Fruit fly (Drosophila melanogaster): ENCODE measurements around the gene CG42828.

Gene CG42828

DNA sequence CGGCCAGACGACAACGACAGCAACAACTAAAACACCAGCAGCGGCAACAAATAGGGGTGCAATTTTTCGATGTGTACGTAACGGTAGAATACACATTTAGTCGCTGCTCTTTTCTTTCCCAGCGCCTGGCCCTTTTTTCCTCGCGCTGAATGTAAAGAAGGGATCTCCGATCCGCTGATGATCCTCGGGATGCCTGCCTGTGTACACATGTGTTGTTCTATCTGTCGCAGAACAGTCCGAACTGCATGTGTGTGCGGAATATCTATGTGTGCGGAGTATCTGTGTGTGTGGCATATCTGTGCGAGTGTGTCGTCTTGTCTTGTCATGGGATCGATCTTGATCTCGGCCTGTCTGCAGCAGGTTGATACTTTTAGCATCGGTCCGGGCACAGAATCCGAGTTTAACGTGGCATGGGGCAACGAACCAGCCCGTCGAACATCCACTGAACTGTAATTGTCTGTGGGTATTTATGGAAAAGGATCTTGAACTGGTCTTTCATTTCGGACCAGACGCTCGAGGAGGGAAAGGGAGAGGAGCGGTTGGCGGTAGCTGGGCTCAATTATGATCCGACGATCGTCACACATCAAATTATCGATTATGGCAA is 29.7 kb upstream of the CG42828 start:
- TF ChIP-seq CG34367 (tag; optimal IDR thresholded peaks at IDR 0.05) (no peak), gl (tag; optimal IDR thresholded peaks at IDR 0.05) (no peak), Pif1B (GFP tag; optimal IDR thresholded peaks at IDR 0.05) (no peak), D1 (tag; optimal IDR thresholded peaks at IDR 0.05) (no peak), Pif1A (GFP tag; optimal IDR thresholded peaks at IDR 0.05) (no peak), EcR (GFP tag; optimal IDR thresholded peaks at IDR 0.05) (peak; percentile 87), rn (GFP tag; IDR thresholded peaks at IDR 0.05) (no peak), CG10348 (GFP tag; IDR thresholded peaks at IDR 0.05) (no peak), CG9948 (tag; optimal IDR thresholded peaks at IDR 0.05) (no peak), CG13204 (GFP tag; optimal IDR thresholded peaks at IDR 0.05) (peak; percentile 61), CG15710 (tag; optimal IDR thresholded peaks at IDR 0.05) (no peak), CG17806 (tag; optimal IDR thresholded peaks at IDR 0.05) (no peak)

DNA sequence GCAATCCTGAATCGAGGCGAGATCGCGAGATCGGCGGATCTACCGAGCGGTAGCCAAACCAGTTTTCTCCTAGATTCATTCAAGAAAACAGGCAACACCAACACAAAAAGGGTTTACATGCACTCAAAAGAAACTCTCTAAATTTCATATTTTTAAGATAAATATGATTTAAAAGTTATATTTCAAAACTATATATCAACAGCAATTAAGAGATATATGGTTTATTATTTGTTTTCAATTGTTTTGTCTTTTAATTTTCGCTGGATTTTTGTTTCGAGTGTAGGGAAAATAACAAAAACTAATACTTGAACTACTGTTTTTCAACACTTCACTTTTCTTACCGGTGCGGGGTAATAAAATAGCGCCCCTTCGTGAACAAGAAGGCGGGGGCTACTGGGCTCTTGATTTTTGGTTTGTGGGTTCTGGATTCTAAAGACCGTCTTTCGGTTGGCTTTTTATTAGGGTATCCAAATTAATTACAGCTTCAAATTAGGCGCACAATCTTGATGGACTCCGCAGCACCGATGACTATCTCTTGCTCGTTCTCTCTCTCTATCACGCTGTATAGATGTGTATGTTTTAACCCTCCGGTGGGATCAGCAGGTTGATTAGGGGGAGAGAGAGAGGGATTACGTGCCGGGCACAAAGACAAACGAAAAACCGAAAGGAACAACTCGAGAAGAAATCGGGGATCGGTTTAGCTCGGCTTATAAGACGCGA is 28.3 kb upstream of the CG42828 start:
- TF ChIP-seq CG12605 (GFP tag; IDR thresholded peaks at IDR 0.05) = peak; percentile 59
- peak; percentile 81 for TF ChIP-seq CG9948 (tag; optimal IDR thresholded peaks at IDR 0.05)
- TF ChIP-seq CG15710 (tag; optimal IDR thresholded peaks at IDR 0.05) = peak; percentile 77
- TF ChIP-seq fd96Ca (GFP tag; IDR thresholded peaks at IDR 0.05) = no peak
- TF ChIP-seq gl (tag; optimal IDR thresholded peaks at IDR 0.05) = peak; percentile 25
- peak; percentile 84 for TF ChIP-seq CG14655 (GFP tag; optimal IDR thresholded peaks at IDR 0.05)
- peak; percentile 46; the same call in 1 of the 2 replicates for TF ChIP-seq CG32121 (GFP tag; IDR thresholded peaks at IDR 0.05)
- TF ChIP-seq CG34367 (tag; optimal IDR thresholded peaks at IDR 0.05) = peak; percentile 72
- peak; percentile 67; the same call in 2 of the 3 replicates for TF ChIP-seq CG4496 (GFP tag; IDR thresholded peaks at IDR 0.05)
- peak; percentile 56 for TF ChIP-seq Pif1A (GFP tag; optimal IDR thresholded peaks at IDR 0.05)
- TF ChIP-seq EcR (GFP tag; optimal IDR thresholded peaks at IDR 0.05) = peak; percentile 34
- TF ChIP-seq Ets98B (GFP tag; IDR thresholded peaks at IDR 0.05) = peak; percentile 58
- TF ChIP-seq CG8159 (tag; optimal IDR thresholded peaks at IDR 0.05) = peak; percentile 82
- no peak for TF ChIP-seq Snoo (tag; optimal IDR thresholded peaks at IDR 0.05)
- peak; percentile 77 for TF ChIP-seq CG17806 (tag; optimal IDR thresholded peaks at IDR 0.05)
- TF ChIP-seq CG8301 (tag; optimal IDR thresholded peaks at IDR 0.05) = peak; percentile 75
- TF ChIP-seq rn (GFP tag; IDR thresholded peaks at IDR 0.05) = 0 out of 2 replicates have a peak, but pooled peaks have one; percentile 38
- TF ChIP-seq Pif1B (GFP tag; optimal IDR thresholded peaks at IDR 0.05) = peak; percentile 5
- peak; percentile 36 for TF ChIP-seq CG13204 (GFP tag; optimal IDR thresholded peaks at IDR 0.05)
- TF ChIP-seq D1 (tag; optimal IDR thresholded peaks at IDR 0.05) = no peak
- TF ChIP-seq CG10348 (GFP tag; IDR thresholded peaks at IDR 0.05) = no peak

DNA sequence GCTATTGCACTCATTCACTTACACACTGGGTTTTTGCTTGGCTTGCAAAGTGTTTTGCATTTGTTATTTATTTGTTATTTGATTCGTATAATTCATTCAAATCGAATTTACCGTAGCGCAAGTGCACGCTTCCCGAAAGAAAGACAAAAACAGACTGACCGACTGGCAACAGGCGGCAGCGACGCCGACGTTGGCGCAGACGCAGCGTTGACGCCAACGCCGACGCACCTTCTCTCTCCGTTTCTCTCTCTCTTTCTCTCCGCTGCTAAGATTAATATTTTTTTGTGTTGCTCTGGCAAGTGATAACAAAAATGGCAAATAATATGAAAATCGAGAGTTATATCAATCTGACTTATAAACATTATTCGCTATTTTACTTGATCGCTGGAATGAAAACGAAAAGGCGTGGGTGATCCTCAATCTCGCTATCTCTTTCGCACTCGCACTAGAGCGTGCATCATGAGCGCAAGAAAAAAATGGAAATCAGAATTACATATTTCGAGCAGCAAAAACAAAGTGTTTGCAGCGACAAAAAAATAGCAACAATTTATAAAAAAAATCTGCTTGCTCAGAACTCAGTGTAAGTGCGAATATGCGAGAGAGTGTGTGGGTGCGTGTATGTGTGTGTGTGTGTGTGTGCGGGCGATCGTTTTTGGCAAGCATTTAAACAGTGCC is 27.4 kb upstream of the CG42828 start, which contains the start of gene pnt:
TSS of gene pnt (minus strand) at position 161 of the 675 bp plus-strand sequence.
- TF ChIP-seq CG12605 (GFP tag; IDR thresholded peaks at IDR 0.05) = peak; percentile 30; the same call in 1 of the 2 replicates
- TF ChIP-seq CG32121 (GFP tag; IDR thresholded peaks at IDR 0.05) = peak; percentile 32; the same call in 1 of the 2 replicates
- no peak for TF ChIP-seq Snoo (tag; optimal IDR thresholded peaks at IDR 0.05)
- TF ChIP-seq EcR (GFP tag; optimal IDR thresholded peaks at IDR 0.05) = no peak
- TF ChIP-seq CG17806 (tag; optimal IDR thresholded peaks at IDR 0.05) = no peak
- no peak for TF ChIP-seq Pif1A (GFP tag; optimal IDR thresholded peaks at IDR 0.05)
- no peak for TF ChIP-seq Pif1B (GFP tag; optimal IDR thresholded peaks at IDR 0.05)
- no peak for TF ChIP-seq CG8159 (tag; optimal IDR thresholded peaks at IDR 0.05)
- no peak for TF ChIP-seq D1 (tag; optimal IDR thresholded peaks at IDR 0.05)
- TF ChIP-seq gl (tag; optimal IDR thresholded peaks at IDR 0.05) = no peak
- TF ChIP-seq CG10348 (GFP tag; IDR thresholded peaks at IDR 0.05) = no peak
- no peak for TF ChIP-seq CG8301 (tag; optimal IDR thresholded peaks at IDR 0.05)
- TF ChIP-seq CG4496 (GFP tag; IDR thresholded peaks at IDR 0.05) = no peak
- TF ChIP-seq CG9948 (tag; optimal IDR thresholded peaks at IDR 0.05) = no peak
- TF ChIP-seq CG13204 (GFP tag; optimal IDR thresholded peaks at IDR 0.05) = no peak
- no peak for TF ChIP-seq rn (GFP tag; IDR thresholded peaks at IDR 0.05)
- TF ChIP-seq Ets98B (GFP tag; IDR thresholded peaks at IDR 0.05) = peak; percentile 4; the same call in 1 of the 2 replicates
- no peak for TF ChIP-seq fd96Ca (GFP tag; IDR thresholded peaks at IDR 0.05)
- TF ChIP-seq CG15710 (tag; optimal IDR thresholded peaks at IDR 0.05) = no peak
- no peak for TF ChIP-seq CG34367 (tag; optimal IDR thresholded peaks at IDR 0.05)
- no peak for TF ChIP-seq CG14655 (GFP tag; optimal IDR thresholded peaks at IDR 0.05)

DNA sequence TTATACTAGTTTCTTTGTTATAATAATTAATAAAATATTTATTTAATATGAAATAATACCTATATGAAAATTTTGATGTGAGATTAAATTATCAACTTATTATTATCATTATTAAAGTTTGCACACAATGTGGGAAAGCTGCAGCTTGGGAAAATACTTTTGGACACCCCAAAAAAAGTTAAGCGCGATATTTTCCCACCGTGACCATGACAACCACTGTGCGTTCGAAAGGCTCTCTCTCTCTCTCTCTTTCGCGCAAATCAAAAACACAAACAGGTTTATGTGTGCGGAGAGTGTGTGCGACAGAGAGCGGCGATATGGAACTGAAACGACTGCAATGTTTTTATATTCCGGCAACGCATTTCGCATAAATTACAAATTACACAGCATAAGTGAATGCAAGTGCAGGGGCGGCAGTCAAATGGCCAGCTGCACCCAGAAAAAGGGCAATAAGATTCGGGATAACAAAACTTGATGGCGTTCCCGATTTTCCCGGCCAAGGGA is 26.6 kb upstream of the CG42828 start:
- peak; percentile 75 for TF ChIP-seq Snoo (tag; optimal IDR thresholded peaks at IDR 0.05)
- no peak for TF ChIP-seq rn (GFP tag; IDR thresholded peaks at IDR 0.05)
- no peak for TF ChIP-seq CG13204 (GFP tag; optimal IDR thresholded peaks at IDR 0.05)
- peak; percentile 42 for TF ChIP-seq CG8301 (tag; optimal IDR thresholded peaks at IDR 0.05)
- peak; percentile 56 for TF ChIP-seq CG15710 (tag; optimal IDR thresholded peaks at IDR 0.05)
- peak; percentile 50; the same call in 1 of the 2 replicates for TF ChIP-seq CG32121 (GFP tag; IDR thresholded peaks at IDR 0.05)
- peak; percentile 60 for TF ChIP-seq CG9948 (tag; optimal IDR thresholded peaks at IDR 0.05)
- TF ChIP-seq CG17806 (tag; optimal IDR thresholded peaks at IDR 0.05) = peak; percentile 54
- peak; percentile 69 for TF ChIP-seq D1 (tag; optimal IDR thresholded peaks at IDR 0.05)
- TF ChIP-seq fd96Ca (GFP tag; IDR thresholded peaks at IDR 0.05) = peak; percentile 76
- TF ChIP-seq CG4496 (GFP tag; IDR thresholded peaks at IDR 0.05) = peak; percentile 77
- TF ChIP-seq gl (tag; optimal IDR thresholded peaks at IDR 0.05) = no peak
- TF ChIP-seq CG14655 (GFP tag; optimal IDR thresholded peaks at IDR 0.05) = peak; percentile 69
- TF ChIP-seq CG10348 (GFP tag; IDR thresholded peaks at IDR 0.05) = no peak
- TF ChIP-seq CG34367 (tag; optimal IDR thresholded peaks at IDR 0.05) = peak; percentile 32
- no peak for TF ChIP-seq Pif1B (GFP tag; optimal IDR thresholded peaks at IDR 0.05)
- TF ChIP-seq Ets98B (GFP tag; IDR thresholded peaks at IDR 0.05) = peak; percentile 35; the same call in 1 of the 2 replicates
- TF ChIP-seq EcR (GFP tag; optimal IDR thresholded peaks at IDR 0.05) = no peak
- TF ChIP-seq Pif1A (GFP tag; optimal IDR thresholded peaks at IDR 0.05) = peak; percentile 28
- peak; percentile 68 for TF ChIP-seq CG8159 (tag; optimal IDR thresholded peaks at IDR 0.05)
- no peak for TF ChIP-seq CG12605 (GFP tag; IDR thresholded peaks at IDR 0.05)
